Worm (Caenorhabditis elegans) whole organism, early embryonic: ENCODE data around the gene F35G12.12.

Source experiments
- B0310.2 ChIP-seq: sonication (generic microtip); optimal IDR thresholded peaks from 2 replicates; lab custom pipeline; 2016; ENCODE audit warnings: mild to moderate bottlenecking, missing genetic modification characterization, missing compliant biosample characterization
- F13C5.2 ChIP-seq: sonication (generic microtip); optimal IDR thresholded peaks from 2 replicates; lab custom pipeline; 2017; ENCODE audit warnings: mild to moderate bottlenecking, missing genetic modification characterization, inconsistent platforms, missing compliant biosample characterization
- aly-1 ChIP-seq: sonication (generic microtip); optimal IDR thresholded peaks from 2 replicates; lab custom pipeline; 2016; ENCODE audit warnings: missing genetic modification characterization, missing compliant biosample characterization
- ama-1 ChIP-seq: fragments of 150-350 bp; optimal IDR thresholded peaks from 2 replicates; lab custom pipeline; 2014
- ceh-13 ChIP-seq: fragments of 200-800 bp; sonication (Bioruptor generic); optimal IDR thresholded peaks from 2 replicates; lab custom pipeline; 2018; ENCODE audit warnings: mild to moderate bottlenecking, missing genetic modification characterization, missing compliant biosample characterization
- ceh-36 ChIP-seq: sonication (generic microtip); optimal IDR thresholded peaks from 2 replicates; lab custom pipeline; 2016; ENCODE audit warnings: missing genetic modification characterization, inconsistent platforms, missing compliant biosample characterization
- ets-7 ChIP-seq: sonication (generic microtip); optimal IDR thresholded peaks from 2 replicates; lab custom pipeline; 2016; ENCODE audit warnings: missing genotype, missing genetic modification characterization, missing compliant biosample characterization
- flt-1 ChIP-seq: fragments of 200-800 bp; sonication (Bioruptor generic); IDR thresholded peaks from 2 replicates; pipeline ENCODE4 v1.3.6; 2022; ENCODE audit warnings: missing genetic modification characterization, missing compliant biosample characterization
- hmbx-1 ChIP-seq: sonication (generic microtip); optimal IDR thresholded peaks from 2 replicates; lab custom pipeline; 2016; ENCODE audit warnings: mild to moderate bottlenecking, missing genetic modification characterization, missing compliant biosample characterization
- hmg-4 ChIP-seq: fragments of 200-800 bp; sonication (Bioruptor generic); optimal IDR thresholded peaks from 2 replicates; lab custom pipeline; 2018; ENCODE audit warnings: mild to moderate bottlenecking, missing genetic modification characterization, missing compliant biosample characterization
- hnd-1 ChIP-seq: sonication (generic microtip); optimal IDR thresholded peaks from 2 replicates; lab custom pipeline; 2016; ENCODE audit warnings: missing genetic modification characterization, missing compliant biosample characterization
- pes-1 ChIP-seq: fragments of 200-800 bp; sonication (Bioruptor generic); IDR thresholded peaks from 2 replicates; pipeline ENCODE4 v1.3.6; 2022; ENCODE audit warnings: missing genetic modification reagents, missing genetic modification characterization, missing compliant biosample characterization
- scrt-1 ChIP-seq: fragments of 200-800 bp; sonication (Bioruptor generic); IDR thresholded peaks from 2 replicates; pipeline ENCODE4 v1.3.6; 2022; ENCODE audit warnings: missing genetic modification characterization, missing compliant biosample characterization
- sea-1 ChIP-seq: fragments of 200-800 bp; sonication (Bioruptor generic); conservative IDR thresholded peaks from 2 replicates; pipeline ENCODE4 v1.3.6; 2022; ENCODE audit warnings: missing genetic modification characterization, missing compliant biosample characterization
- tbx-11 ChIP-seq: fragments of 200-800 bp; sonication (Bioruptor generic); IDR thresholded peaks from 2 replicates; pipeline ENCODE4 v1.3.6; 2022; ENCODE audit warnings: missing genetic modification characterization, missing compliant biosample characterization
- tbx-37 ChIP-seq: fragments of 200-800 bp; sonication (Bioruptor generic); conservative IDR thresholded peaks from 2 replicates; pipeline ENCODE4 v1.3.6; 2022; ENCODE audit warnings: missing genetic modification reagents, missing genetic modification characterization, missing compliant biosample characterization
- tra-4 ChIP-seq: sonication (generic microtip); optimal IDR thresholded peaks from 2 replicates; lab custom pipeline; 2017; ENCODE audit warnings: missing genetic modification characterization, missing compliant biosample characterization

The F35G12.12 gene

ce11 chrIII:4578385-4578903, 3.2 kb upstream of the F35G12.12 start, which contains the start of the genes sel-5 and wdr-48:
Gene sel-5, minus strand, starts transcription at chrIII:4578437.
Gene wdr-48, plus strand, starts transcription at chrIII:4578853.
- TF ChIP-seq flt-1 (GFP tag; lab: Robert Waterston, UW) = 0 out of 2 replicates have a peak, but pooled peaks have one; percentile 16
- no peak for TF ChIP-seq scrt-1

- TF ChIP-seq ama-1 (lab: Kevin White, UChicago) (no peak), tbx-37 (GFP tag; lab: Robert Waterston, UW) (no peak), hmg-4 (no peak), ceh-36 (no peak)
Measured at ce11 chrIII:4584068-4584566, 2.5 kb downstream of the F35G12.12 start, which contains the start of gene F35G12.5. Gene F35G12.5, plus strand, starts transcription at chrIII:4584118.

- TF ChIP-seq ama-1 (lab: Kevin White, UChicago) (no peak), ets-7 (tag; lab: Kevin White, UChicago) (no peak), F13C5.2 (tag; lab: Kevin White, UChicago) (peak; percentile 40), hnd-1 (no peak), sea-1 (no peak), flt-1 (GFP tag; lab: Robert Waterston, UW) (peak; percentile 43; the same call in 1 of the 2 replicates), aly-1 (no peak), tbx-11 (GFP tag; lab: Robert Waterston, UW) (no peak), scrt-1 (0 out of 2 replicates have a peak, but pooled peaks have one; percentile 60), tbx-37 (GFP tag; lab: Robert Waterston, UW) (no peak), ceh-36 (no peak), B0310.2 (tag; lab: Kevin White, UChicago) (no peak), hmg-4 (peak; percentile 26)
Measured at ce11 chrIII:4587177-4587576, 5.6 kb downstream of the F35G12.12 start, which contains the start of the genes F35G12.7 and smc-4. Gene F35G12.7, minus strand, starts transcription at chrIII:4587330. Gene smc-4, plus strand, starts transcription at chrIII:4587501.

ce11 chrIII:4593098-4593697, 11.6 kb downstream of the F35G12.12 start, which contains the start of gene erh-2:
Gene erh-2, plus strand, starts transcription at chrIII:4593231.
- TF ChIP-seq ama-1 (lab: Kevin White, UChicago) (peak; percentile 67), flt-1 (GFP tag; lab: Robert Waterston, UW) (no peak)

- TF ChIP-seq hmbx-1 = no peak
- no peak for TF ChIP-seq flt-1 (GFP tag; lab: Robert Waterston, UW)
- TF ChIP-seq ama-1 (lab: Kevin White, UChicago) = no peak
- no peak for TF ChIP-seq tbx-11 (GFP tag; lab: Robert Waterston, UW)
- TF ChIP-seq hnd-1 = no peak
- no peak for TF ChIP-seq tbx-37 (GFP tag; lab: Robert Waterston, UW)
- TF ChIP-seq pes-1 = no peak
- no peak for TF ChIP-seq ets-7 (tag; lab: Kevin White, UChicago)
- TF ChIP-seq ceh-36 = no peak
- TF ChIP-seq scrt-1 = no peak
- no peak for TF ChIP-seq B0310.2 (tag; lab: Kevin White, UChicago)
- no peak for TF ChIP-seq F13C5.2 (tag; lab: Kevin White, UChicago)
- no peak for TF ChIP-seq tra-4 (tag; lab: Kevin White, UChicago)
Measured at ce11 chrIII:4594324-4594723, 12.7 kb downstream of the F35G12.12 start, which contains the start of gene apc-11. Gene apc-11, minus strand, starts transcription at chrIII:4594424.

- no peak for TF ChIP-seq hnd-1
- TF ChIP-seq hmg-4 = no peak
- no peak for TF ChIP-seq F13C5.2 (tag; lab: Kevin White, UChicago)
- TF ChIP-seq sea-1 = no peak
- no peak for TF ChIP-seq ceh-36
- TF ChIP-seq ceh-13 (GFP tag; lab: Kevin White, UChicago) = no peak
- no peak for TF ChIP-seq hmbx-1
- TF ChIP-seq B0310.2 (tag; lab: Kevin White, UChicago) = no peak
- TF ChIP-seq flt-1 (GFP tag; lab: Robert Waterston, UW) = no peak
- no peak for TF ChIP-seq tbx-11 (GFP tag; lab: Robert Waterston, UW)
- TF ChIP-seq tra-4 (tag; lab: Kevin White, UChicago) = no peak
- TF ChIP-seq ama-1 (lab: Kevin White, UChicago) = no peak
- TF ChIP-seq ets-7 (tag; lab: Kevin White, UChicago) = no peak
- TF ChIP-seq tbx-37 (GFP tag; lab: Robert Waterston, UW) = no peak
- no peak for TF ChIP-seq pes-1
- TF ChIP-seq scrt-1 = no peak
Measured at ce11 chrIII:4594762-4595523, 13.3 kb downstream of the F35G12.12 start.

ce11 chrIII:4595771-4596227, 14.2 kb downstream of the F35G12.12 start, which contains the start of gene asb-1:
Gene asb-1, minus strand, starts transcription at chrIII:4595821.
- TF ChIP-seq hnd-1 (no peak), ama-1 (lab: Kevin White, UChicago) (no peak), sea-1 (no peak), tbx-11 (GFP tag; lab: Robert Waterston, UW) (no peak), ceh-36 (no peak), hmbx-1 (no peak), ceh-13 (GFP tag; lab: Kevin White, UChicago) (no peak), tra-4 (tag; lab: Kevin White, UChicago) (no peak), ets-7 (tag; lab: Kevin White, UChicago) (no peak), aly-1 (no peak), scrt-1 (no peak), F13C5.2 (tag; lab: Kevin White, UChicago) (no peak), B0310.2 (tag; lab: Kevin White, UChicago) (no peak), flt-1 (GFP tag; lab: Robert Waterston, UW) (no peak), pes-1 (no peak)
